Fruit fly (Drosophila melanogaster) whole organism, wandering third instar larva: ENCODE results near the gene YL-1.
A peak's percentile ranks its signal among the peaks of the same experiment; 100 is the strongest.

ENCODE experiments used
- Abd-B ChIP-seq: fragments of >200 bp; optimal IDR thresholded peaks from 2 replicates; lab custom pipeline; 2017; ENCODE audit warnings: missing biosample characterization, missing genetic modification characterization
- CG32264 ChIP-seq: fragments of 200-800 bp; sonication (Bioruptor generic); optimal IDR thresholded peaks from 2 replicates; lab custom pipeline; 2016; ENCODE audit warnings: missing biosample characterization, missing genetic modification characterization
- CG9705 ChIP-seq: fragments of 200-800 bp; sonication (Bioruptor generic); optimal IDR thresholded peaks from 2 replicates; lab custom pipeline; 2018; ENCODE audit warnings: missing biosample characterization, mild to moderate bottlenecking, missing genetic modification characterization
- CrebA ChIP-seq: fragments of 200-800 bp; sonication (Bioruptor generic); optimal IDR thresholded peaks from 2 replicates; lab custom pipeline; 2016; ENCODE audit warnings: missing biosample characterization, mild to moderate bottlenecking, missing genetic modification characterization, borderline replicate concordance
- Dfd ChIP-seq: fragments of >200 bp; optimal IDR thresholded peaks from 2 replicates; lab custom pipeline; 2017; ENCODE audit warnings: missing biosample characterization, missing genetic modification characterization
- Dif ChIP-seq: fragments of 200-275, 200-300 bp; sonication (Bioruptor generic); optimal IDR thresholded peaks from 2 replicates; lab custom pipeline; 2018; ENCODE audit warnings: missing biosample characterization, missing genetic modification characterization; ENCODE audit not compliant: partially characterized antibody
- GATAd ChIP-seq: sonication (Bioruptor generic); optimal IDR thresholded peaks from 2 replicates; lab custom pipeline; 2016; ENCODE audit warnings: missing biosample characterization, missing genetic modification characterization
- HLH106 ChIP-seq: fragments of 200-800 bp; optimal IDR thresholded peaks from 3 replicates; lab custom pipeline; 2019; ENCODE audit warnings: missing biosample characterization, mild to moderate bottlenecking, missing genetic modification characterization, moderate library complexity
- Hnf4 ChIP-seq: fragments of 200-800 bp; sonication (Bioruptor generic); optimal IDR thresholded peaks from 2 replicates; lab custom pipeline; 2016; ENCODE audit warnings: missing biosample characterization, mild to moderate bottlenecking, missing genetic modification characterization
- Hr78 ChIP-seq: fragments of >200 bp; optimal IDR thresholded peaks from 2 replicates; lab custom pipeline; 2017; ENCODE audit warnings: missing biosample characterization, missing genetic modification characterization
- Hr83 ChIP-seq: fragments of 200-300 bp; sonication (Bioruptor generic); optimal IDR thresholded peaks from 2 replicates; lab custom pipeline; 2016; ENCODE audit warnings: missing biosample characterization, mild to moderate bottlenecking, missing genetic modification characterization, moderate library complexity; ENCODE audit not compliant: poor library complexity, severe bottlenecking
- Jra ChIP-seq: sonication (Bioruptor generic); optimal IDR thresholded peaks from 2 replicates; lab custom pipeline; 2016; ENCODE audit warnings: missing biosample characterization, missing genetic modification characterization
- Mio ChIP-seq: sonication (Bioruptor generic); optimal IDR thresholded peaks from 2 replicates; lab custom pipeline; 2016; ENCODE audit warnings: missing biosample characterization, missing genetic modification characterization
- Myc ChIP-seq: fragments of >200 bp; optimal IDR thresholded peaks from 2 replicates; lab custom pipeline; 2017
- N ChIP-seq: fragments of >200 bp; optimal IDR thresholded peaks from 2 replicates; lab custom pipeline; 2018; ENCODE audit warnings: missing biosample characterization, missing external identifiers, missing genetic modification characterization
- OdsH ChIP-seq: fragments of 200-800 bp; sonication (Bioruptor generic); optimal IDR thresholded peaks from 2 replicates; lab custom pipeline; 2016; ENCODE audit warnings: missing biosample characterization, mild to moderate bottlenecking, missing genetic modification characterization
- Rel ChIP-seq, 2 experiments: fragments of 200-800 bp; sonication (Bioruptor generic) in 1 of 2; optimal IDR thresholded peaks; 2 replicates in 1 of 2; 3 replicates in 1 of 2; lab custom pipeline; 2016 to 2019; ENCODE audit warnings: mild to moderate bottlenecking in 2 of 2, missing biosample characterization in 2 of 2, missing genetic modification characterization in 2 of 2, moderate library complexity in 1 of 2
- Sp1 ChIP-seq: fragments of 200-800 bp; sonication (Bioruptor generic); optimal IDR thresholded peaks from 3 replicates; lab custom pipeline; 2019; ENCODE audit warnings: missing biosample characterization, mild to moderate bottlenecking, missing genetic modification characterization, moderate library complexity
- Vsx2 ChIP-seq: fragments of 200-300, 225-300 bp; sonication (Bioruptor generic); optimal IDR thresholded peaks from 2 replicates; lab custom pipeline; 2018; ENCODE audit warnings: missing biosample characterization, missing genetic modification characterization; ENCODE audit not compliant: partially characterized antibody
- br ChIP-seq: fragments of 200-800 bp; sonication (Bioruptor generic); optimal IDR thresholded peaks from 2 replicates; lab custom pipeline; 2016; ENCODE audit warnings: missing biosample characterization, missing genetic modification characterization
- brk ChIP-seq: fragments of 200-800 bp; sonication (Bioruptor generic); optimal IDR thresholded peaks from 2 replicates; lab custom pipeline; 2016; ENCODE audit warnings: missing biosample characterization, mild to moderate bottlenecking, missing genetic modification characterization
- dl ChIP-seq, 2 experiments: fragments of 175-275, 200-275 bp in 1 of 2; fragments of 200-275 bp in 1 of 2; sonication (Bioruptor generic); optimal IDR thresholded peaks; lab custom pipeline; 2018; ENCODE audit warnings: mild to moderate bottlenecking in 2 of 2, missing biosample characterization in 2 of 2, missing genetic modification characterization in 2 of 2, moderate library complexity in 2 of 2; ENCODE audit not compliant: partially characterized antibody in 2 of 2, insufficient read depth in 1 of 2
- dmrt93B ChIP-seq: fragments of 200-800 bp; sonication (Bioruptor generic); optimal IDR thresholded peaks from 2 replicates; lab custom pipeline; 2018; ENCODE audit warnings: missing biosample characterization, mild to moderate bottlenecking, missing genetic modification characterization
- dsf ChIP-seq: sonication (Bioruptor generic); optimal IDR thresholded peaks from 2 replicates; lab custom pipeline; 2016; ENCODE audit warnings: missing biosample characterization, missing genetic modification characterization, borderline replicate concordance
- ey ChIP-seq: fragments of 200-800 bp; sonication (Bioruptor generic); optimal IDR thresholded peaks from 2 replicates; lab custom pipeline; 2016; ENCODE audit warnings: missing biosample characterization, missing genetic modification characterization
- foxo ChIP-seq, 2 experiments: fragments of 200-800 bp; sonication (Bioruptor generic); optimal IDR thresholded peaks; 2 replicates in 1 of 2; 3 replicates in 1 of 2; lab custom pipeline; 2016 to 2017; ENCODE audit warnings: missing biosample characterization in 2 of 2, missing genetic modification characterization in 2 of 2
- fru ChIP-seq: fragments of 200-800 bp; sonication (Bioruptor generic); optimal IDR thresholded peaks from 3 replicates; lab custom pipeline; 2016; ENCODE audit warnings: missing biosample characterization, mild to moderate bottlenecking, missing genetic modification characterization
- h ChIP-seq: fragments of 200-800 bp; sonication (Bioruptor generic); optimal IDR thresholded peaks from 3 replicates; lab custom pipeline; 2016; ENCODE audit warnings: missing biosample characterization, mild to moderate bottlenecking, missing genetic modification characterization
- jim ChIP-seq: fragments of 175-275, 200-325 bp; sonication (Bioruptor generic); optimal IDR thresholded peaks from 2 replicates; lab custom pipeline; 2016; ENCODE audit warnings: missing biosample characterization, mild to moderate bottlenecking, missing genetic modification characterization
- lola ChIP-seq: fragments of >200 bp; optimal IDR thresholded peaks from 2 replicates; lab custom pipeline; 2017; ENCODE audit warnings: missing biosample characterization, missing genetic modification characterization
- pan ChIP-seq: fragments of >200 bp; optimal IDR thresholded peaks from 2 replicates; lab custom pipeline; 2017
- psq ChIP-seq: fragments of 200-800 bp; sonication (Bioruptor generic); optimal IDR thresholded peaks from 3 replicates; lab custom pipeline; 2017; ENCODE audit warnings: missing biosample characterization, mild to moderate bottlenecking, missing genetic modification characterization, moderate library complexity
- rgr ChIP-seq: fragments of 200-800 bp; sonication (Bioruptor generic); optimal IDR thresholded peaks from 3 replicates; lab custom pipeline; 2016; ENCODE audit warnings: missing biosample characterization, mild to moderate bottlenecking, missing genetic modification characterization
- sage ChIP-seq: fragments of 200-800 bp; sonication (Bioruptor generic); optimal IDR thresholded peaks from 2 replicates; lab custom pipeline; 2016; ENCODE audit warnings: missing biosample characterization, mild to moderate bottlenecking, missing genetic modification characterization
- sv ChIP-seq: fragments of 200-800 bp; sonication (Bioruptor generic); optimal IDR thresholded peaks from 3 replicates; lab custom pipeline; 2016; ENCODE audit warnings: missing biosample characterization, missing genetic modification characterization
- tai ChIP-seq: sonication (Bioruptor generic); optimal IDR thresholded peaks from 2 replicates; lab custom pipeline; 2016; ENCODE audit warnings: missing biosample characterization, missing genetic modification characterization
- usp ChIP-seq: fragments of >200 bp; optimal IDR thresholded peaks from 2 replicates; lab custom pipeline; 2017; ENCODE audit warnings: missing biosample characterization, missing genetic modification characterization
- woc ChIP-seq: sonication (Bioruptor generic); optimal IDR thresholded peaks from 2 replicates; lab custom pipeline; 2016; ENCODE audit warnings: missing biosample characterization, mild to moderate bottlenecking, missing genetic modification characterization

YL-1 gene

dm6 chr2L:11016695-11017094, 46.5 kb downstream of the YL-1 start, which contains the start of gene CG14913:
CG14913 (plus strand) TSS chr2L:11016995.
- TF ChIP-seq dmrt93B (GFP tag; lab: Kevin White, UChicago) = no peak
- no peak for TF ChIP-seq sage
- TF ChIP-seq h (GFP tag; lab: Kevin White, UChicago) = no peak
- no peak for TF ChIP-seq tai (GFP tag; lab: Kevin White, UChicago)
- no peak for TF ChIP-seq ey (GFP tag; lab: Kevin White, UChicago)
- no peak for TF ChIP-seq Sp1 (GFP tag; lab: Kevin White, UChicago)
- TF ChIP-seq CG32264 (GFP tag; lab: Kevin White, UChicago) = no peak
- no peak for TF ChIP-seq jim (GFP tag; lab: Kevin White, UChicago)
- TF ChIP-seq Jra (GFP tag; lab: Kevin White, UChicago) = no peak
- TF ChIP-seq rgr (GFP tag; lab: Kevin White, UChicago) = no peak
- TF ChIP-seq dsf = no peak
- no peak for TF ChIP-seq Hr83 (GFP tag; lab: Kevin White, UChicago)
- TF ChIP-seq Vsx2 (GFP tag; lab: Kevin White, UChicago) = no peak
- no peak for TF ChIP-seq brk
- TF ChIP-seq dl (GFP tag; optimal IDR thresholded peaks at IDR 0.05; lab: Kevin White, UChicago; ENCODE audit: insufficient read depth in 1 of 2, partially characterized antibody in 2 of 2) = no peak
- no peak for TF ChIP-seq sv (GFP tag; lab: Kevin White, UChicago)

DNA sequence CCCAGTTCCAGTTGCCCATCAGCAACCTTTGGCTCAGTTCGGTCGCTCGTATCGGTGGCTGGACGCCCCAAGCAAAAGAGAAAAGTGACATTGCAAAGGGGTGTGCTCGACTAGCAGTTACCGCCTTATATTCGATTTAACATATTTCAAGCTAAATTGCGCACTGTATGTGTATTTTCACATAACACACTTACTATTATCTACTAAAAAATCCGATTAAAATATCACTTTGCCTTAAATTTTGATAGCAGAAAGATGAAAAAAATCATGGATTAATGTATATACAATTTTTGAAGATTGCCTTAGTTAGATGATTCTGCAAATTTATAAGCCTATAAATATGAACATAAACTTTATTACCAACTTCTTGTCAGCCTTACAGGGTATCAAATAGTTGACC, 51.4 kb downstream of the YL-1 start:
- TF ChIP-seq Sp1 (GFP tag; lab: Kevin White, UChicago) (no peak), Mio (no peak), usp (GFP tag; lab: Kevin White, UChicago) (no peak), br (GFP tag; lab: Kevin White, UChicago) (no peak), jim (GFP tag; lab: Kevin White, UChicago) (no peak), GATAd (GFP tag; lab: Kevin White, UChicago) (no peak), Dif (GFP tag; lab: Kevin White, UChicago) (no peak), Jra (GFP tag; lab: Kevin White, UChicago) (no peak), Abd-B (GFP tag; lab: Kevin White, UChicago) (no peak), N (GFP tag; lab: Kevin White, UChicago) (no peak), Vsx2 (GFP tag; lab: Kevin White, UChicago) (no peak), Rel (GFP tag; optimal IDR thresholded peaks at IDR 0.05; lab: Kevin White, UChicago) (no peak), Rel (tag; optimal IDR thresholded peaks at IDR 0.05; lab: Kevin White, UChicago) (no peak), h (GFP tag; lab: Kevin White, UChicago) (peak; percentile 24), dl (GFP tag; optimal IDR thresholded peaks at IDR 0.05; lab: Kevin White, UChicago; ENCODE audit: insufficient read depth in 1 of 2, partially characterized antibody in 2 of 2) (no peak), foxo (GFP tag; optimal IDR thresholded peaks at IDR 0.05; lab: Kevin White, UChicago) (peak in 1 of 2 experiments; percentile 31), Dfd (no peak), fru (GFP tag; lab: Kevin White, UChicago) (peak; percentile 25), OdsH (GFP tag; lab: Kevin White, UChicago) (peak; percentile 41), Hr78 (GFP tag; lab: Kevin White, UChicago) (no peak), sage (no peak), ey (GFP tag; lab: Kevin White, UChicago) (peak; percentile 1), brk (no peak), CrebA (GFP tag; lab: Kevin White, UChicago) (no peak), dsf (no peak), Hr83 (GFP tag; lab: Kevin White, UChicago) (no peak), woc (GFP tag; lab: Kevin White, UChicago) (peak; percentile 66), dmrt93B (GFP tag; lab: Kevin White, UChicago) (peak; percentile 16), lola (GFP tag; lab: Kevin White, UChicago) (no peak), rgr (GFP tag; lab: Kevin White, UChicago) (no peak), tai (GFP tag; lab: Kevin White, UChicago) (no peak), psq (peak; percentile 29), pan (no peak), HLH106 (no peak), sv (GFP tag; lab: Kevin White, UChicago) (no peak), CG32264 (GFP tag; lab: Kevin White, UChicago) (no peak), Myc (lab: Kevin White, UChicago) (no peak), CG9705 (no peak), Hnf4 (GFP tag; lab: Kevin White, UChicago) (no peak)
